Worm (Caenorhabditis elegans) whole organism, L3 larva: ENCODE data around the gene E02H4.6.
A peak's percentile ranks its signal among the peaks of the same experiment; 100 is the strongest.

ENCODE experiments used
- daf-12 ChIP-seq: fragments of 150-350 bp; optimal IDR thresholded peaks from 2 replicates; lab custom pipeline; 2014; ENCODE audit warnings: missing biosample characterization, missing genetic modification reagents, missing genetic modification characterization
- elt-2 ChIP-seq: sonication (generic microtip); optimal IDR thresholded peaks from 2 replicates; lab custom pipeline; 2016; ENCODE audit warnings: missing genetic modification reagents, mild to moderate bottlenecking, missing genetic modification characterization, missing compliant biosample characterization
- mml-1 ChIP-seq: fragments of 150-350 bp; sonication (generic microtip); optimal IDR thresholded peaks from 3 replicates; lab custom pipeline; 2014; ENCODE audit warnings: missing biosample characterization, missing genetic modification characterization
- nhr-25 ChIP-seq: sonication (generic microtip); optimal IDR thresholded peaks from 2 replicates; lab custom pipeline; 2017; ENCODE audit warnings: missing biosample characterization, missing genetic modification characterization
- pha-4 ChIP-seq: fragments of 150-350 bp; optimal IDR thresholded peaks from 2 replicates; lab custom pipeline; 2014; ENCODE audit warnings: missing biosample characterization, missing genetic modification reagents, missing genetic modification characterization
- pqm-1 ChIP-seq: fragments of 150-350 bp; optimal IDR thresholded peaks from 2 replicates; lab custom pipeline; 2017; ENCODE audit warnings: missing biosample characterization, missing genetic modification characterization, inconsistent platforms
- tbx-2 ChIP-seq: sonication (generic microtip); optimal IDR thresholded peaks from 2 replicates; lab custom pipeline; 2016; ENCODE audit warnings: mild to moderate bottlenecking, missing genetic modification characterization, missing compliant biosample characterization
- unc-39 ChIP-seq: sonication (generic microtip); optimal IDR thresholded peaks from 4 replicates; lab custom pipeline; 2017; ENCODE audit warnings: missing biosample characterization, missing genetic modification characterization

Gene E02H4.6

DNA sequence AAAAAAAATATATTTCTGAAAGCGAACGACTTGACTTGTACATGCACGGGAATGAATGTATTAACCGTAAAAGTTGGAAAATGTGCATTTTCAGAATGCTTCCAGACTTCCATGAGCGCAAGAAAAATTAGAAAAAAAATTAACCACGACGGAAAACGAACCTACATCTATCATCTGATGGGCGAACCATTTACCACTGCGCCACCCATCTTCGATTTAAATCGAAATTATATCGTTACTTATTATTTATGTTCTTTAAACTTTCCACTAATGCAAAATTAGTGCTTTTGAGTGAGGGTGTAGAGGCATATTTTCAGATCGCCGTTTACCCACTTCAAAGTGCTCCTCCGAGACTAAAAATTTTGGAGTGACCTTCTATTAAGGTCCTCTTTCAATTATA is 40.8 kb downstream of the E02H4.6 start:
- TF ChIP-seq elt-2, result peak; percentile 18
- TF ChIP-seq, all 47 proteins: peak for 1; not testable (repeated sequence) for 46

- TF ChIP-seq elt-2 (peak; percentile 79), nhr-25 (tag; lab: Kevin White, UChicago) (no peak), unc-39 (tag; lab: Kevin White, UChicago) (no peak), tbx-2 (tag; lab: Kevin White, UChicago) (no peak), daf-12 (tag; lab: Kevin White, UChicago) (no peak), pqm-1 (tag; lab: Kevin White, UChicago) (peak; percentile 63)
Measured at ce11 chrX:14207942-14208341, 44.0 kb downstream of the E02H4.6 start, which contains the start of gene ceh-37. TSS of gene ceh-37 (minus strand) at chrX:14208000.

- TF ChIP-seq pha-4, result peak; percentile 29
- TF ChIP-seq mml-1 (tag; lab: Kevin White, UChicago), result no peak
- TF ChIP-seq tbx-2 (tag; lab: Kevin White, UChicago), result no peak
- TF ChIP-seq elt-2, result peak; percentile 72
- peak; percentile 40 for TF ChIP-seq pqm-1 (tag; lab: Kevin White, UChicago)
Measured at ce11 chrX:14206321-14206720, 45.6 kb downstream of the E02H4.6 start.
